Worm (Caenorhabditis elegans): Measurements from ENCODE around the gene epg-5.

ce11 chrII:6563238-6563637 lies 45.9 kb downstream of the epg-5 start:
- TF ChIP-seq ama-1 (optimal IDR thresholded peaks at IDR 0.05) (no peak), rnt-1 (tag; optimal IDR thresholded peaks at IDR 0.05) (no peak), madf-2 (tag; optimal IDR thresholded peaks at IDR 0.05) (no peak), unc-42 (tag; optimal IDR thresholded peaks at IDR 0.05) (no peak), mec-3 (tag; optimal IDR thresholded peaks at IDR 0.05; ENCODE audit: borderline replicate concordance) (no peak), lin-11 (tag; optimal IDR thresholded peaks at IDR 0.05) (no peak), ceh-9 (tag; optimal IDR thresholded peaks at IDR 0.05) (no peak), nhr-11 (tag; optimal IDR thresholded peaks at IDR 0.05) (no peak), sox-4 (tag; optimal IDR thresholded peaks at IDR 0.05) (no peak)

All from whole organism, late embryonic.